Fruit fly (Drosophila melanogaster): ENCODE data around the gene Bap111.

DNA sequence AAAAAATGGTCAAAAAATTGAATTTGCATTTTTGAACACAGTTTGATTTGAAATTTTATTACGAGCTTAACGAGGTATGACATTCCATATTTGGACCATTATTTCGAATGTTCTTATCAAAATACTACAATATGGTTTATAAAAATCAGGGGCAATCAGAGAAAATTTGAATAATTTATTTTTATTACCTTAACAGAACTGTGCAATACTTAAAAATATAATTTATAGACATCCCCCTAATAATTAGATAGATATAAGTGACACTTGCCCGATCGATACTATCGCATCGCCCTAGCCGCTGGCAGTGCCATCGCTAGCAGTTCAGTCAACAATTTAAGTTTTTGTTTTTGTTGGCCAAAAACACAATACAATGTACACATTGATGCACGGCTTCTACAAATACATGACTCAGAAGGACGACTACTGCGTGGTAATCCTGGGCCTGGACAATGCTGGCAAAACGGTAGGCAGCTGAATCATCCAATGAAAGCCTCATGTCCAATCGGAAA lies 42.3 kb upstream of the Bap111 start, which contains the start of gene Arfrp1:
- peak; percentile 2 for TF ChIP-seq h (GFP tag; optimal IDR thresholded peaks at IDR 0.05)
- TF ChIP-seq br (GFP tag; optimal IDR thresholded peaks at IDR 0.05) = no peak
- TF ChIP-seq sv (GFP tag; optimal IDR thresholded peaks at IDR 0.05) = peak; percentile 5
- TF ChIP-seq dmrt93B (GFP tag; optimal IDR thresholded peaks at IDR 0.05) = no peak
- no peak for TF ChIP-seq CG32264 (GFP tag; optimal IDR thresholded peaks at IDR 0.05)
- TF ChIP-seq pan (optimal IDR thresholded peaks at IDR 0.05) = no peak
- TF ChIP-seq foxo (GFP tag; optimal IDR thresholded peaks at IDR 0.05) = no peak
- TF ChIP-seq Myc (optimal IDR thresholded peaks at IDR 0.05) = peak; percentile 20

Data from whole organism, wandering third instar larva.